Worm (Caenorhabditis elegans) whole organism, young adult: ENCODE data around the gene R02F2.6.

Experiments used
- C06A6.2 ChIP-seq: fragments of 200-800 bp; sonication (Bioruptor generic); conservative IDR thresholded peaks from 2 replicates; pipeline ENCODE4 v1.3.6; 2022; ENCODE audit warnings: missing genetic modification characterization, missing compliant biosample characterization
- C17E4.6 ChIP-seq: fragments of 200-800 bp; sonication (Bioruptor generic); IDR thresholded peaks from 2 replicates; pipeline ENCODE4 v1.3.6; 2022; ENCODE audit warnings: missing genetic modification reagents, missing genetic modification characterization, missing compliant biosample characterization
- D2030.7 ChIP-seq: fragments of 200-800 bp; sonication (Bioruptor generic); IDR thresholded peaks from 2 replicates; pipeline ENCODE4 v1.3.6; 2022; ENCODE audit warnings: missing genetic modification reagents, missing genetic modification characterization, missing compliant biosample characterization
- F39B2.1 ChIP-seq: fragments of 200-800 bp; sonication (Bioruptor generic); IDR thresholded peaks from 2 replicates; pipeline ENCODE4 v1.3.6; 2022; ENCODE audit warnings: missing genetic modification reagents, missing genetic modification characterization, missing compliant biosample characterization
- K12H6.12 ChIP-seq: fragments of 200-800 bp; sonication (Bioruptor generic); optimal IDR thresholded peaks from 2 replicates; lab custom pipeline; 2018; ENCODE audit warnings: mild to moderate bottlenecking, missing genetic modification characterization, missing compliant biosample characterization
- Y53F4B.3 ChIP-seq: fragments of 200-800 bp; sonication (Bioruptor generic); IDR thresholded peaks from 2 replicates; pipeline ENCODE4 v1.3.6; 2022; ENCODE audit warnings: missing genetic modification reagents, missing genetic modification characterization, missing compliant biosample characterization
- Y53G8AR.9 ChIP-seq: fragments of 200-800 bp; sonication (Bioruptor generic); conservative IDR thresholded peaks from 2 replicates; pipeline ENCODE4 v1.3.6; 2022; ENCODE audit warnings: missing genetic modification reagents, missing genetic modification characterization, missing compliant biosample characterization
- Y79H2A.3 ChIP-seq: fragments of 200-800 bp; sonication (Bioruptor generic); conservative IDR thresholded peaks from 2 replicates; pipeline ENCODE4 v1.3.6; 2022; ENCODE audit warnings: missing genetic modification reagents, missing genetic modification characterization, missing compliant biosample characterization
- Y95B8A.8 ChIP-seq: fragments of 200-800 bp; sonication (Bioruptor generic); IDR thresholded peaks from 2 replicates; pipeline ENCODE4 v1.3.6; 2022; ENCODE audit warnings: missing genetic modification reagents, missing genetic modification characterization, missing compliant biosample characterization
- ZK185.1 ChIP-seq: sonication (generic microtip); optimal IDR thresholded peaks from 2 replicates; lab custom pipeline; 2016; ENCODE audit warnings: mild to moderate bottlenecking, missing genetic modification characterization, missing compliant biosample characterization; ENCODE audit not compliant: poor library complexity, severe bottlenecking
- aptf-2 ChIP-seq: fragments of 200-800 bp; sonication (Bioruptor generic); conservative IDR thresholded peaks from 2 replicates; pipeline ENCODE4 v1.3.6; 2022; ENCODE audit warnings: missing genetic modification reagents, missing genetic modification characterization, missing compliant biosample characterization
- atf-7 ChIP-seq: sonication (generic microtip); optimal IDR thresholded peaks from 2 replicates; lab custom pipeline; 2017; ENCODE audit warnings: mild to moderate bottlenecking, missing genetic modification characterization, missing compliant biosample characterization
- attf-3 ChIP-seq: fragments of 200-800 bp; sonication (Bioruptor generic); conservative IDR thresholded peaks from 2 replicates; pipeline ENCODE4 v1.3.6; 2022; ENCODE audit warnings: missing genetic modification reagents, missing genetic modification characterization, missing compliant biosample characterization
- attf-6 ChIP-seq: fragments of 200-800 bp; sonication (Bioruptor generic); IDR thresholded peaks from 2 replicates; pipeline ENCODE4 v1.3.6; 2022; ENCODE audit warnings: missing genetic modification reagents, missing genetic modification characterization, missing compliant biosample characterization
- cebp-1 ChIP-seq, 2 experiments: fragments of 200-800 bp in 1 of 2; sonication (Bioruptor generic) in 1 of 2; sonication (generic microtip) in 1 of 2; IDR thresholded peaks in 1 of 2; optimal IDR thresholded peaks in 1 of 2; 2 replicates each; pipeline versions ENCODE4 v1.3.6 to Lab custom; 2017 to 2022; ENCODE audit warnings: missing compliant biosample characterization in 2 of 2, missing genetic modification characterization in 2 of 2, mild to moderate bottlenecking in 1 of 2, missing genetic modification reagents in 1 of 2, moderate library complexity in 1 of 2
- ceh-100 ChIP-seq: fragments of 200-800 bp; sonication (Bioruptor generic); IDR thresholded peaks from 2 replicates; pipeline ENCODE4 v1.3.6; 2022; ENCODE audit warnings: missing genetic modification reagents, missing genetic modification characterization, missing compliant biosample characterization
- ceh-40 ChIP-seq: fragments of 200-800 bp; sonication (Bioruptor generic); IDR thresholded peaks from 2 replicates; pipeline ENCODE4 v1.3.6; 2022; ENCODE audit warnings: missing genetic modification characterization, missing compliant biosample characterization
- ceh-58 ChIP-seq: fragments of 200-800 bp; sonication (Bioruptor generic); IDR thresholded peaks from 2 replicates; pipeline ENCODE4 v1.3.6; 2022; ENCODE audit warnings: missing genetic modification characterization, missing compliant biosample characterization
- chd-7 ChIP-seq: sonication (generic microtip); optimal IDR thresholded peaks from 2 replicates; lab custom pipeline; 2016; ENCODE audit warnings: mild to moderate bottlenecking, missing genetic modification characterization, moderate library complexity, missing compliant biosample characterization
- die-1 ChIP-seq: sonication (generic microtip); optimal IDR thresholded peaks from 2 replicates; lab custom pipeline; 2016; ENCODE audit warnings: missing genotype, mild to moderate bottlenecking, missing genetic modification characterization, missing compliant biosample characterization
- dpff-1 ChIP-seq: sonication (generic microtip); optimal IDR thresholded peaks from 2 replicates; lab custom pipeline; 2017; ENCODE audit warnings: mild to moderate bottlenecking, missing genetic modification characterization, missing compliant biosample characterization
- ekl-4 ChIP-seq: fragments of 200-800 bp; sonication (Bioruptor generic); IDR thresholded peaks from 2 replicates; pipeline ENCODE4 v1.3.6; 2022; ENCODE audit warnings: missing genetic modification reagents, missing genetic modification characterization, missing compliant biosample characterization
- ets-4 ChIP-seq: fragments of 200-800 bp; sonication (Bioruptor generic); optimal IDR thresholded peaks from 2 replicates; lab custom pipeline; 2018; ENCODE audit warnings: mild to moderate bottlenecking, missing genetic modification characterization, missing compliant biosample characterization
- gei-17 ChIP-seq: fragments of 200-800 bp; sonication (Bioruptor generic); optimal IDR thresholded peaks from 2 replicates; lab custom pipeline; 2018; ENCODE audit warnings: mild to moderate bottlenecking, missing genetic modification characterization, missing compliant biosample characterization
- hmg-1.2 ChIP-seq: fragments of 200-800 bp; sonication (Bioruptor generic); IDR thresholded peaks from 2 replicates; pipeline ENCODE4 v1.3.6; 2022; ENCODE audit warnings: missing genetic modification reagents, missing genetic modification characterization, missing compliant biosample characterization
- hrde-1 ChIP-seq: sonication (generic microtip); optimal IDR thresholded peaks from 2 replicates; lab custom pipeline; 2016; ENCODE audit warnings: missing genetic modification characterization, mild to moderate bottlenecking, missing compliant biosample characterization, moderate library complexity, missing genotype, missing genetic modification reagents, borderline replicate concordance
- hsf-1 ChIP-seq: fragments of 200-800 bp; sonication (Bioruptor generic); IDR thresholded peaks from 2 replicates; pipeline ENCODE4 v1.3.6; 2022; ENCODE audit warnings: missing genetic modification reagents, missing genetic modification characterization, missing compliant biosample characterization
- let-526 ChIP-seq: fragments of 200-800 bp; sonication (Bioruptor generic); IDR thresholded peaks from 2 replicates; pipeline ENCODE4 v1.3.6; 2022; ENCODE audit warnings: missing genetic modification reagents, missing genetic modification characterization, missing compliant biosample characterization
- let-607 ChIP-seq, 2 experiments: fragments of 200-800 bp in 1 of 2; sonication (Bioruptor generic) in 1 of 2; sonication (generic microtip) in 1 of 2; optimal IDR thresholded peaks; 2 replicates each; lab custom pipeline; 2016 to 2018; ENCODE audit warnings: mild to moderate bottlenecking in 2 of 2, missing compliant biosample characterization in 2 of 2, missing genetic modification characterization in 2 of 2, moderate library complexity in 2 of 2, missing genotype in 1 of 2
- lin-35 ChIP-seq, 3 experiments: fragments of 150-350 bp in 2 of 3; sonication (generic microtip) in 1 of 3; optimal IDR thresholded peaks; 2 replicates each; lab custom pipeline; 2014 to 2018; ENCODE audit warnings: missing biosample characterization in 3 of 3, missing genetic modification characterization in 3 of 3, missing genetic modification reagents in 3 of 3
- lir-1 ChIP-seq: fragments of 200-800 bp; sonication (Bioruptor generic); conservative IDR thresholded peaks from 2 replicates; pipeline ENCODE4 v1.3.6; 2022; ENCODE audit warnings: missing genetic modification reagents, missing genetic modification characterization, missing compliant biosample characterization
- madf-3 ChIP-seq: fragments of 200-800 bp; sonication (Bioruptor generic); IDR thresholded peaks from 2 replicates; pipeline ENCODE4 v1.3.6; 2022; ENCODE audit warnings: missing genetic modification reagents, missing genetic modification characterization, missing compliant biosample characterization
- mcd-1 ChIP-seq: fragments of 200-800 bp; sonication (Bioruptor generic); IDR thresholded peaks from 2 replicates; pipeline ENCODE4 v1.3.6; 2022; ENCODE audit warnings: missing genetic modification reagents, missing genetic modification characterization, missing compliant biosample characterization
- mes-4 ChIP-seq: sonication (generic microtip); optimal IDR thresholded peaks from 2 replicates; lab custom pipeline; 2016; ENCODE audit warnings: missing genotype, missing genetic modification characterization, missing compliant biosample characterization
- nfya-2 ChIP-seq: fragments of 200-800 bp; sonication (Bioruptor generic); IDR thresholded peaks from 2 replicates; pipeline ENCODE4 v1.3.6; 2022; ENCODE audit warnings: missing genetic modification reagents, missing genetic modification characterization, missing compliant biosample characterization
- nhr-179 ChIP-seq: sonication (generic microtip); optimal IDR thresholded peaks from 2 replicates; lab custom pipeline; 2016; ENCODE audit warnings: mild to moderate bottlenecking, missing genetic modification characterization, missing compliant biosample characterization
- nhr-80 ChIP-seq: sonication (generic microtip); optimal IDR thresholded peaks from 2 replicates; lab custom pipeline; 2016; ENCODE audit warnings: missing genetic modification characterization, missing compliant biosample characterization
- pbrm-1 ChIP-seq: fragments of 200-800 bp; sonication (Bioruptor generic); IDR thresholded peaks from 2 replicates; pipeline ENCODE4 v1.3.6; 2022; ENCODE audit warnings: missing genetic modification reagents, missing genetic modification characterization, missing compliant biosample characterization
- repo-1 ChIP-seq: sonication (generic microtip); optimal IDR thresholded peaks from 2 replicates; lab custom pipeline; 2017; ENCODE audit warnings: mild to moderate bottlenecking, missing genetic modification characterization, missing compliant biosample characterization
- rpc-1 ChIP-seq, 2 experiments: fragments of 150-350 bp in 1 of 2; sonication (generic microtip) in 1 of 2; optimal IDR thresholded peaks; 2 replicates each; lab custom pipeline; 2014 to 2018; ENCODE audit warnings: missing biosample characterization in 1 of 2, missing genetic modification characterization in 1 of 2, missing genetic modification reagents in 1 of 2, missing genotype in 1 of 2
- sdz-38 ChIP-seq: sonication (generic microtip); optimal IDR thresholded peaks from 2 replicates; lab custom pipeline; 2016; ENCODE audit warnings: missing genotype, missing genetic modification characterization, missing compliant biosample characterization
- sea-2 ChIP-seq: fragments of 200-800 bp; sonication (Bioruptor generic); IDR thresholded peaks from 2 replicates; pipeline ENCODE4 v1.3.6; 2022; ENCODE audit warnings: missing genetic modification characterization, missing compliant biosample characterization
- snpc-1.1 ChIP-seq: sonication (generic microtip); optimal IDR thresholded peaks from 2 replicates; lab custom pipeline; 2017; ENCODE audit warnings: missing genetic modification characterization, mild to moderate bottlenecking, missing compliant biosample characterization, antibody characterized with exemption, moderate library complexity, missing genotype, missing genetic modification reagents; ENCODE audit not compliant: insufficient read depth
- snpc-1.3 ChIP-seq: sonication (generic microtip); optimal IDR thresholded peaks from 2 replicates; lab custom pipeline; 2017; ENCODE audit warnings: missing genetic modification characterization, mild to moderate bottlenecking, missing compliant biosample characterization, antibody characterized with exemption, moderate library complexity, missing genotype, missing genetic modification reagents; ENCODE audit not compliant: insufficient read depth
- tlf-1 ChIP-seq: fragments of 200-800 bp; sonication (Bioruptor generic); optimal IDR thresholded peaks from 2 replicates; lab custom pipeline; 2018; ENCODE audit warnings: mild to moderate bottlenecking, missing genetic modification characterization, missing compliant biosample characterization
- zim-3 ChIP-seq: sonication (generic microtip); optimal IDR thresholded peaks from 2 replicates; lab custom pipeline; 2017; ENCODE audit warnings: mild to moderate bottlenecking, missing genetic modification characterization, moderate library complexity, missing compliant biosample characterization

Gene R02F2.6

ce11 chrIII:5504164-5504563, 25.4 kb upstream of the R02F2.6 start (continued):
- TF ChIP-seq gei-17 (GFP tag; lab: Kevin White, UChicago): no peak
- TF ChIP-seq lin-35 (GFP tag; optimal IDR thresholded peaks at IDR 0.05; lab: Kevin White, UChicago): no peak
- no peak for TF ChIP-seq let-526 (GFP tag; lab: Robert Waterston, UW)
- no peak for TF ChIP-seq attf-6 (GFP tag; lab: Robert Waterston, UW)
- 0 out of 2 replicates have a peak, but pooled peaks have one; percentile 12 for TF ChIP-seq C06A6.2 (GFP tag; lab: Robert Waterston, UW)
- no peak for TF ChIP-seq Y53F4B.3
- TF ChIP-seq ekl-4 (GFP tag; lab: Robert Waterston, UW): no peak
- TF ChIP-seq die-1: no peak
- TF ChIP-seq sea-2: no peak
- no peak for TF ChIP-seq ceh-58 (GFP tag; lab: Robert Waterston, UW)
- TF ChIP-seq ceh-40: no peak
- TF ChIP-seq Y95B8A.8 (GFP tag; lab: Robert Waterston, UW): no peak
- no peak for TF ChIP-seq zim-3
- TF ChIP-seq madf-3: no peak
- peak; percentile 32 for TF ChIP-seq nhr-80 (tag; lab: Kevin White, UChicago)
- TF ChIP-seq cebp-1 (GFP tag; IDR thresholded peaks at IDR 0.05; lab: Robert Waterston, UW): no peak
- TF ChIP-seq cebp-1 (tag; optimal IDR thresholded peaks at IDR 0.05; lab: Kevin White, UChicago): peak; percentile 80
- TF ChIP-seq repo-1 (tag; lab: Kevin White, UChicago): no peak
- peak in 1 of 2 experiments; percentile 12 for TF ChIP-seq let-607 (tag; optimal IDR thresholded peaks at IDR 0.05; lab: Kevin White, UChicago)
- no peak for TF ChIP-seq mcd-1 (GFP tag; lab: Robert Waterston, UW)
- TF ChIP-seq sdz-38 (tag; lab: Kevin White, UChicago): no peak
- no peak for TF ChIP-seq aptf-2
- TF ChIP-seq hmg-1.2 (GFP tag; lab: Robert Waterston, UW): peak; percentile 51; the same call in 1 of the 2 replicates
- no peak for TF ChIP-seq nfya-2 (GFP tag; lab: Robert Waterston, UW)
- no peak for TF ChIP-seq snpc-1.3 (tag; lab: Kevin White, UChicago)
- peak; percentile 25 for TF ChIP-seq ets-4 (GFP tag; lab: Kevin White, UChicago)
- no peak for TF ChIP-seq chd-7 (tag; lab: Kevin White, UChicago)
- TF ChIP-seq Y79H2A.3 (GFP tag; lab: Robert Waterston, UW): no peak
- TF ChIP-seq atf-7 (tag; lab: Kevin White, UChicago): no peak
- no peak for TF ChIP-seq snpc-1.1 (tag; lab: Kevin White, UChicago)
- TF ChIP-seq dpff-1 (tag; lab: Kevin White, UChicago): no peak
- no peak for TF ChIP-seq hrde-1 (tag; lab: Kevin White, UChicago)
- TF ChIP-seq F39B2.1 (GFP tag; lab: Robert Waterston, UW): no peak
- TF ChIP-seq D2030.7 (GFP tag; lab: Robert Waterston, UW): no peak

- TF ChIP-seq tlf-1 (GFP tag; lab: Kevin White, UChicago): no peak
- 0 out of 2 replicates have a peak, but pooled peaks have one; percentile 5 for TF ChIP-seq hmg-1.2 (GFP tag; lab: Robert Waterston, UW)
- TF ChIP-seq snpc-1.3 (tag; lab: Kevin White, UChicago): peak; percentile 35
- TF ChIP-seq ceh-100 (GFP tag; lab: Robert Waterston, UW): peak; percentile 19; the same call in 1 of the 2 replicates
- TF ChIP-seq rpc-1 (optimal IDR thresholded peaks at IDR 0.05; lab: Kevin White, UChicago): no peak
- TF ChIP-seq rpc-1 (tag; optimal IDR thresholded peaks at IDR 0.05; lab: Kevin White, UChicago): no peak
- no peak for TF ChIP-seq lir-1 (GFP tag; lab: Robert Waterston, UW)
- TF ChIP-seq ceh-58 (GFP tag; lab: Robert Waterston, UW): no peak
- TF ChIP-seq ZK185.1: no peak
- TF ChIP-seq mes-4: no peak
- no peak for TF ChIP-seq hsf-1 (GFP tag; lab: Robert Waterston, UW)
- no peak for TF ChIP-seq Y53G8AR.9 (GFP tag; lab: Robert Waterston, UW)
- TF ChIP-seq K12H6.12 (tag; lab: Kevin White, UChicago): no peak
- TF ChIP-seq pbrm-1 (GFP tag; lab: Robert Waterston, UW): 0 out of 2 replicates have a peak, but pooled peaks have one; percentile 23
- TF ChIP-seq attf-3 (GFP tag; lab: Robert Waterston, UW): peak; percentile 54; the same call in 1 of the 2 replicates
- no peak for TF ChIP-seq nhr-179 (tag; lab: Kevin White, UChicago)
- TF ChIP-seq C17E4.6 (GFP tag; lab: Robert Waterston, UW): no peak
- peak in 1 of 3 experiments; percentile 36 for TF ChIP-seq lin-35 (GFP tag; optimal IDR thresholded peaks at IDR 0.05; lab: Kevin White, UChicago)
- no peak for TF ChIP-seq ceh-40
Measured at ce11 chrIII:5503669-5504068, 24.9 kb upstream of the R02F2.6 start.
